Fruit fly (Drosophila melanogaster): Measurements from ENCODE around the gene Rubicon.

- TF ChIP-seq Sox15 (GFP tag; optimal IDR thresholded peaks at IDR 0.05) (no peak), CG11762 (GFP tag; optimal IDR thresholded peaks at IDR 0.05; ENCODE audit: insufficient read depth) (no peak), esn (GFP tag; optimal IDR thresholded peaks at IDR 0.05) (no peak), CG6854 (GFP tag; optimal IDR thresholded peaks at IDR 0.05) (no peak), Sox102F (GFP tag; optimal IDR thresholded peaks at IDR 0.05) (no peak), Gug (GFP tag; IDR thresholded peaks at IDR 0.05) (no peak), Met (GFP tag; optimal IDR thresholded peaks at IDR 0.05) (no peak), CG8319 (GFP tag; optimal IDR thresholded peaks at IDR 0.05) (no peak), CG34406 (GFP tag; optimal IDR thresholded peaks at IDR 0.05) (no peak), CG8119 (GFP tag; IDR thresholded peaks at IDR 0.05) (no peak), Eip75B (GFP tag; optimal IDR thresholded peaks at IDR 0.05) (no peak), Hr38 (GFP tag; optimal IDR thresholded peaks at IDR 0.05) (no peak), CG15336 (GFP tag; IDR thresholded peaks at IDR 0.05) (no peak)
Observed at dm6 chrX:8662247-8662646, 14.6 kb upstream of the Rubicon start.

Data from whole organism, prepupa.